Worm (Caenorhabditis elegans) whole organism, late embryonic: ENCODE results near the gene glo-1.

ENCODE experiments used
- C08G9.2 ChIP-seq: sonication (generic microtip); optimal IDR thresholded peaks from 2 replicates; lab custom pipeline; 2016; ENCODE audit warnings: mild to moderate bottlenecking, missing genetic modification characterization, moderate library complexity, missing compliant biosample characterization
- F13H6.1 ChIP-seq: sonication (generic microtip); optimal IDR thresholded peaks from 2 replicates; lab custom pipeline; 2016; ENCODE audit warnings: missing genetic modification characterization, missing compliant biosample characterization
- K02D7.2 ChIP-seq: sonication (generic microtip); optimal IDR thresholded peaks from 2 replicates; lab custom pipeline; 2017; ENCODE audit warnings: mild to moderate bottlenecking, missing genetic modification characterization, missing compliant biosample characterization
- ahr-1 ChIP-seq: sonication (generic microtip); optimal IDR thresholded peaks from 2 replicates; lab custom pipeline; 2016; ENCODE audit warnings: missing genetic modification characterization, missing compliant biosample characterization
- ama-1 ChIP-seq: fragments of 150-350 bp; optimal IDR thresholded peaks from 2 replicates; lab custom pipeline; 2014
- ceh-19 ChIP-seq: fragments of 200-800 bp; sonication (Bioruptor generic); optimal IDR thresholded peaks from 2 replicates; lab custom pipeline; 2018; ENCODE audit warnings: mild to moderate bottlenecking, missing genetic modification characterization, missing compliant biosample characterization
- ceh-30 ChIP-seq: fragments of 150-350 bp; optimal IDR thresholded peaks from 2 replicates; lab custom pipeline; 2014; ENCODE audit warnings: missing biosample characterization, missing genetic modification characterization
- ceh-34 ChIP-seq: sonication (generic microtip); optimal IDR thresholded peaks from 2 replicates; lab custom pipeline; 2016; ENCODE audit warnings: mild to moderate bottlenecking, missing genetic modification characterization, missing compliant biosample characterization
- ceh-6 ChIP-seq: fragments of 200-800 bp; sonication (Bioruptor generic); optimal IDR thresholded peaks from 2 replicates; lab custom pipeline; 2018; ENCODE audit warnings: mild to moderate bottlenecking, missing genetic modification characterization, missing compliant biosample characterization
- ceh-9 ChIP-seq: sonication (generic microtip); optimal IDR thresholded peaks from 2 replicates; lab custom pipeline; 2016; ENCODE audit warnings: mild to moderate bottlenecking, missing genetic modification characterization, inconsistent platforms, missing compliant biosample characterization
- che-1 ChIP-seq: sonication (generic microtip); optimal IDR thresholded peaks from 2 replicates; lab custom pipeline; 2016; ENCODE audit warnings: mild to moderate bottlenecking, missing genetic modification characterization, missing compliant biosample characterization
- dve-1 ChIP-seq: sonication (generic microtip); optimal IDR thresholded peaks from 2 replicates; lab custom pipeline; 2017; ENCODE audit warnings: antibody characterized with exemption, mild to moderate bottlenecking, missing genetic modification characterization, missing compliant biosample characterization
- elt-2 ChIP-seq: sonication (generic microtip); optimal IDR thresholded peaks from 2 replicates; lab custom pipeline; 2016; ENCODE audit warnings: missing genetic modification reagents, missing genetic modification characterization, missing compliant biosample characterization
- eyg-1 ChIP-seq: sonication (generic microtip); optimal IDR thresholded peaks from 2 replicates; lab custom pipeline; 2016; ENCODE audit warnings: missing genotype, missing genetic modification characterization, missing compliant biosample characterization
- fkh-10 ChIP-seq: fragments of 150-350 bp; optimal IDR thresholded peaks from 2 replicates; lab custom pipeline; 2014; ENCODE audit warnings: missing biosample characterization, missing genetic modification reagents, missing genetic modification characterization
- fkh-6 ChIP-seq: sonication (generic microtip); optimal IDR thresholded peaks from 2 replicates; lab custom pipeline; 2016; ENCODE audit warnings: missing genetic modification characterization, missing compliant biosample characterization
- hlh-15 ChIP-seq: sonication (generic microtip); optimal IDR thresholded peaks from 2 replicates; lab custom pipeline; 2016; ENCODE audit warnings: missing genetic modification characterization, missing compliant biosample characterization
- hlh-30 ChIP-seq: sonication (generic microtip); optimal IDR thresholded peaks from 2 replicates; lab custom pipeline; 2017; ENCODE audit warnings: antibody characterized with exemption, missing genetic modification characterization, missing compliant biosample characterization; ENCODE audit not compliant: insufficient read depth
- lim-6 ChIP-seq: sonication (generic microtip); optimal IDR thresholded peaks from 2 replicates; lab custom pipeline; 2016; ENCODE audit warnings: missing genetic modification characterization, missing compliant biosample characterization
- madf-2 ChIP-seq: sonication (generic microtip); optimal IDR thresholded peaks from 2 replicates; lab custom pipeline; 2017; ENCODE audit warnings: missing genetic modification characterization, missing compliant biosample characterization
- mec-3 ChIP-seq: sonication (generic microtip); optimal IDR thresholded peaks from 2 replicates; lab custom pipeline; 2016; ENCODE audit warnings: borderline replicate concordance, missing genetic modification characterization, missing compliant biosample characterization
- nfya-1 ChIP-seq: sonication (generic microtip); optimal IDR thresholded peaks from 2 replicates; lab custom pipeline; 2017; ENCODE audit warnings: missing genetic modification characterization, mild to moderate bottlenecking, missing compliant biosample characterization, antibody characterized with exemption, moderate library complexity
- nhr-232 ChIP-seq: sonication (generic microtip); optimal IDR thresholded peaks from 2 replicates; lab custom pipeline; 2016; ENCODE audit warnings: missing genetic modification characterization, missing compliant biosample characterization
- odd-2 ChIP-seq: sonication (generic microtip); optimal IDR thresholded peaks from 2 replicates; lab custom pipeline; 2017; ENCODE audit warnings: antibody characterized with exemption, mild to moderate bottlenecking, missing genetic modification characterization, missing compliant biosample characterization
- pag-3 ChIP-seq: sonication (generic microtip); optimal IDR thresholded peaks from 2 replicates; lab custom pipeline; 2016; ENCODE audit warnings: missing compliant biosample characterization, missing genetic modification characterization, borderline replicate concordance
- pat-9 ChIP-seq: fragments of 200-800 bp; sonication (Bioruptor generic); optimal IDR thresholded peaks from 2 replicates; lab custom pipeline; 2018; ENCODE audit warnings: mild to moderate bottlenecking, missing genetic modification characterization, moderate library complexity, missing compliant biosample characterization
- pha-2 ChIP-seq: sonication (generic microtip); optimal IDR thresholded peaks from 2 replicates; lab custom pipeline; 2017; ENCODE audit warnings: mild to moderate bottlenecking, missing genetic modification characterization, missing compliant biosample characterization
- ref-2 ChIP-seq: sonication (generic microtip); optimal IDR thresholded peaks from 2 replicates; lab custom pipeline; 2016; ENCODE audit warnings: missing genetic modification characterization, missing compliant biosample characterization
- rnt-1 ChIP-seq: sonication (generic microtip); optimal IDR thresholded peaks from 2 replicates; lab custom pipeline; 2016; ENCODE audit warnings: missing genetic modification characterization, missing compliant biosample characterization
- sox-2 ChIP-seq: fragments of 200-800 bp; sonication (Bioruptor generic); IDR thresholded peaks from 2 replicates; pipeline ENCODE4 v1.3.6; 2022; ENCODE audit warnings: missing genetic modification reagents, missing genetic modification characterization, missing compliant biosample characterization
- tbx-2 ChIP-seq: sonication (generic microtip); optimal IDR thresholded peaks from 2 replicates; lab custom pipeline; 2016; ENCODE audit warnings: missing genetic modification characterization, missing compliant biosample characterization
- ttx-3 ChIP-seq: sonication (generic microtip); optimal IDR thresholded peaks from 2 replicates; lab custom pipeline; 2016; ENCODE audit warnings: missing genetic modification reagents, missing genetic modification characterization, missing compliant biosample characterization
- unc-3 ChIP-seq, 2 experiments: fragments of 200-800 bp in 1 of 2; sonication (Bioruptor generic) in 1 of 2; sonication (generic microtip) in 1 of 2; conservative IDR thresholded peaks in 1 of 2; optimal IDR thresholded peaks in 1 of 2; 2 replicates each; pipeline versions ENCODE4 v1.3.6 to Lab custom; 2016 to 2022; ENCODE audit warnings: missing compliant biosample characterization in 2 of 2, missing genetic modification characterization in 2 of 2, missing genetic modification reagents in 1 of 2
- unc-42 ChIP-seq: sonication (generic microtip); optimal IDR thresholded peaks from 2 replicates; lab custom pipeline; 2016; ENCODE audit warnings: missing genotype, missing genetic modification characterization, missing compliant biosample characterization
- unc-55 ChIP-seq: sonication (generic microtip); optimal IDR thresholded peaks from 2 replicates; lab custom pipeline; 2017; ENCODE audit warnings: missing biosample characterization, missing genetic modification reagents, missing genetic modification characterization
- unc-86 ChIP-seq: sonication (generic microtip); optimal IDR thresholded peaks from 2 replicates; lab custom pipeline; 2016; ENCODE audit warnings: missing genetic modification characterization, missing compliant biosample characterization
- ztf-16 ChIP-seq: sonication (generic microtip); optimal IDR thresholded peaks from 2 replicates; lab custom pipeline; 2017; ENCODE audit warnings: missing genetic modification characterization, missing compliant biosample characterization

glo-1 gene

DNA sequence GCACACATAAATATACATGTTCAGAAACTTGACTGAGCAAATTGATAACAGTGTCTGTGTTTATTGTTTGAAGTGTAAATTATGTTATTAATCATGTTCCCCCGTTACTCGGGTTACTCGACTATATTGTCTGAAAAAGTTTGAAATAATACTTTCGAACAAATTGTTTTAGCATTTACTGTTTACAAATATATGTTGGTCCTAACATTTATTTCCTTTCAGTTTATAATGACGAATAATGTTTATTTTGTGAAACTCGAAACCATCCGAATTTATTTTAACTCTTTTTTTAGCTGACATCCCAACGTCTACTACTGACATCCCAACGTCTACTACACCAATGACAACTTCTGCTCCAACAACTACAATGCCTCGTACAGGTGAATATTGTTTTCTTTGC, 13.2 kb downstream of the glo-1 start, which contains the start of gene R07B1.7:
R07B1.7 (plus strand) TSS at position 301 of the 400 bp plus-strand sequence.
- no peak for TF ChIP-seq pat-9
- no peak for TF ChIP-seq F13H6.1 (tag; lab: Kevin White, UChicago)
- no peak for TF ChIP-seq C08G9.2 (tag; lab: Kevin White, UChicago)
- TF ChIP-seq ref-2: no peak
- no peak for TF ChIP-seq mec-3
- TF ChIP-seq lim-6 (tag; lab: Kevin White, UChicago): no peak
- no peak for TF ChIP-seq tbx-2
- TF ChIP-seq ceh-6 (GFP tag; lab: Kevin White, UChicago): no peak
- no peak for TF ChIP-seq fkh-6 (tag; lab: Kevin White, UChicago)
- no peak for TF ChIP-seq unc-55 (GFP tag; lab: Kevin White, UChicago)
- TF ChIP-seq ceh-9 (tag; lab: Kevin White, UChicago): no peak
- TF ChIP-seq ceh-34: no peak
- TF ChIP-seq hlh-15: no peak
- no peak for TF ChIP-seq unc-86 (tag; lab: Kevin White, UChicago)
- no peak for TF ChIP-seq ceh-30 (tag; lab: Kevin White, UChicago)
- no peak for TF ChIP-seq ahr-1 (tag; lab: Kevin White, UChicago)
- TF ChIP-seq ama-1: no peak
- TF ChIP-seq ttx-3 (tag; lab: Kevin White, UChicago): no peak
- TF ChIP-seq nhr-232: no peak

DNA sequence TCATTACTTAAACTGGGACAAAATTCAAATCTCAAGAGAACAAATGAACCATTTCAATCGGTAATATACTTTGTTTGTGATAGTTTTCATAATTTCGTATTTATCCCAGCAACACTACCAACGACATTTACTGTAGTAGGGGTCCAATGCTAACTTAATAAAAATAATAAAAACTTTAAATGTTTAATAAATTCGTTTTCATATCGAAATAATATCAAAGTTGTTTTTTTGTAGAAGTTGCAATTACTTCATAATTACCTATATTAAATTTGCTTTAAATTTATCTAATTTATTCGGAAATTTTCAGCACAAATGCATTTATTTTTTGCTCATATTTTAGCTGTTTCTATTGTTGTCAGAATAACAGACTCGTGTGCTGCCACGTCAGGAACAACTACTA, 15.7 kb downstream of the glo-1 start, which contains the start of gene R07B1.6:
R07B1.6 (plus strand) TSS at position 301 of the 400 bp plus-strand sequence.
- TF ChIP-seq che-1 (tag; lab: Kevin White, UChicago): no peak
- TF ChIP-seq odd-2 (tag; lab: Kevin White, UChicago): no peak
- TF ChIP-seq unc-3 (GFP tag; conservative IDR thresholded peaks at IDR 0.05; lab: Robert Waterston, UW): no peak
- TF ChIP-seq unc-3 (tag; optimal IDR thresholded peaks at IDR 0.05; lab: Kevin White, UChicago): no peak
- TF ChIP-seq unc-42: no peak
- TF ChIP-seq, all 69 proteins: peak for 0

DNA sequence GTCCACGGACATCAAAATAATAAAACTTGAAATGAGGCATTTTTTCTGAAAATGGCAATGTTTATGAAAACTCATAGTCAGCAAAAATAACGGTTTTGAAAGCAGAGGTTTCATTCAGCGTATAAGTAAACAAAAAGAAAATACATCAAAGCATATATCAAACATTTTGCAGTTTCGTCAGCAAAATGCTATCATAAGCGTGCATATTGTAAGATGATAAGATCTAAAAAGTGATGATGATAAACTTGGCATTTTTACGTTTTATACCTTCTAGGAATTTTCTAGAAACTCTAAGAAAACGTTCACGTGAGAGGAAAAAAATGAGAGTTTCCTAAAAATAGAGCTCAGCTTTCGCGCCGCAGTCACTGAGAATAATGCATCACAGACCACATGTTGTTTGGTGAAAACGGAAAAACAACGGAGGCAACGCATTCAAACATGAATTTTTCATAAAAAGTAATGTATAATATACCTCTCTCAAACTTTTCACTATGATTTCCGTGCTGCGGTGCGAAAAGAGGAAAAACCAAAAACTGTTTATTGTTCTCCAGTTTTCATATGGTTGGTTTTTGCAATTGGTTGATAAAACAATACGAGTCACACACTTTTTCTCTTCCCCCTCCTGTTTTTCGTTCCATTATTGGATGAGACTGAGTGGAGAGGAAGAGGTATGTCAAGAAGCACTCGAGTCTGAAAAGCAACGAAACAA, 18.9 kb downstream of the glo-1 start, which contains the start of the genes gst-36 and R07B1.5:
gst-36 (minus strand) TSS at position 45 of the 709 bp plus-strand sequence.
R07B1.5 (plus strand) TSS at position 665 of the 709 bp plus-strand sequence.
- TF ChIP-seq pag-3 (tag; lab: Kevin White, UChicago) (no peak), elt-2 (tag; lab: Kevin White, UChicago) (peak; percentile 56)
- TF ChIP-seq, all 69 proteins: peak for 1

DNA sequence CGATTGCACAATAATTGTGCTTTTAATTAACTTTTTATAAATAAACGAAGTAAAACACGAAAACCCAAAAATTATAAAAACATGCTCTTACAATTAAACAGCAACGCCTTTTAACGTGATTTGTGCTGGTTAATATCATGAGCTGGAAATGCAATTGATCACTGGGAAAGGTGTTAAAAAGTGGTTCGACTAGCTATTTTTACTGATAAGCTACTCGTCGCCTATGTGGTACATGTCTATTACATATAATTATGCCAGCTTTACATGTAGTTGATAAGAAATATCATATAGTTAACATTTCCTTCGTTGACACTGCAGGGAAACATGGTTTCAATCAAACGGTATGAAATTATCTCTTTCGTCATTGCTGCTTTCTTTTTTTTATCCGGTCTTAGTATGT, 23.9 kb downstream of the glo-1 start, which contains the start of gene scav-5:
scav-5 (plus strand) TSS at position 297 of the 400 bp plus-strand sequence.
- TF ChIP-seq ztf-16 (tag; lab: Kevin White, UChicago): no peak
- no peak for TF ChIP-seq odd-2 (tag; lab: Kevin White, UChicago)
- TF ChIP-seq fkh-10: no peak
- no peak for TF ChIP-seq rnt-1 (tag; lab: Kevin White, UChicago)
- TF ChIP-seq eyg-1: no peak
- TF ChIP-seq dve-1: no peak
- no peak for TF ChIP-seq ttx-3 (tag; lab: Kevin White, UChicago)
- TF ChIP-seq sox-2 (GFP tag; lab: Robert Waterston, UW): no peak

DNA sequence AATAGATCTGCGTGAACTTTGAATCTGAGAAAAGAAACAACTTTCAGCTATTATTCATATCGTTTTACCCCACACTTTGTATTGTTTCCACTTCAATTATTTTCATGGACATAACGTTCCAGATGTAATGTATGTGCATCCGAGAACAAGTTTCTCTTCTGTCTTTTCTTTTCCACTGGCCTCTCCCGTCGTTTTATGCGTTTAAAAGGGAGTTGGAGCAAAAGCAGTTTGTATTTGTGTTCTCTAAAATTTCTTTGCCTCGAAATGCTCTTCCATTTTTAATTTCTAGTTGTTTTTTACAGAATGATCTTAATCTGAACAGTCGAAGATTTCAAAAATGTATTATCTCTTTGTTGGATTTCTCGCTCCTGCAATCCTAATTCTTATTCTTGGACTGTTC, 25.4 kb downstream of the glo-1 start, which contains the start of gene R07B1.11:
R07B1.11 (plus strand) TSS at position 301 of the 400 bp plus-strand sequence.
- no peak for TF ChIP-seq ceh-19 (GFP tag; lab: Kevin White, UChicago)
- no peak for TF ChIP-seq ztf-16 (tag; lab: Kevin White, UChicago)
- no peak for TF ChIP-seq madf-2 (tag; lab: Kevin White, UChicago)
- TF ChIP-seq ceh-9 (tag; lab: Kevin White, UChicago): no peak
- TF ChIP-seq pat-9: no peak
- no peak for TF ChIP-seq unc-86 (tag; lab: Kevin White, UChicago)
- no peak for TF ChIP-seq fkh-6 (tag; lab: Kevin White, UChicago)
- TF ChIP-seq K02D7.2 (tag; lab: Kevin White, UChicago): no peak
- TF ChIP-seq C08G9.2 (tag; lab: Kevin White, UChicago): no peak
- no peak for TF ChIP-seq nfya-1 (tag; lab: Kevin White, UChicago)
- no peak for TF ChIP-seq eyg-1
- TF ChIP-seq ceh-34: no peak
- TF ChIP-seq hlh-30 (tag; lab: Kevin White, UChicago): no peak
- no peak for TF ChIP-seq sox-2 (GFP tag; lab: Robert Waterston, UW)
- TF ChIP-seq pha-2 (tag; lab: Kevin White, UChicago): no peak
- TF ChIP-seq, all 69 proteins: peak for 0
